Worm (Caenorhabditis elegans) whole organism, midembryonic: Measurements from ENCODE around the gene ubh-1.

Experiments used
- flt-1 ChIP-seq: fragments of 200-800 bp; sonication (Bioruptor generic); IDR thresholded peaks from 2 replicates; pipeline ENCODE4 v1.3.6; 2022; ENCODE audit warnings: missing genetic modification characterization, missing compliant biosample characterization
- ref-1 ChIP-seq: fragments of 200-800 bp; sonication (Bioruptor generic); conservative IDR thresholded peaks from 2 replicates; pipeline ENCODE4 v1.3.6; 2022; ENCODE audit warnings: missing genetic modification reagents, missing genetic modification characterization, missing compliant biosample characterization
- tab-1 ChIP-seq: fragments of 200-800 bp; sonication (Bioruptor generic); IDR thresholded peaks from 2 replicates; pipeline ENCODE4 v1.3.6; 2022; ENCODE audit warnings: missing genetic modification characterization, missing compliant biosample characterization
- ztf-23 ChIP-seq: fragments of 200-800 bp; sonication (Bioruptor generic); IDR thresholded peaks from 2 replicates; pipeline ENCODE4 v1.3.6; 2022; ENCODE audit warnings: missing genetic modification reagents, missing genetic modification characterization, missing compliant biosample characterization
- ztf-29 ChIP-seq: fragments of 200-800 bp; sonication (Bioruptor generic); IDR thresholded peaks from 2 replicates; pipeline ENCODE4 v1.3.6; 2022; ENCODE audit warnings: missing genetic modification reagents, missing genetic modification characterization, missing compliant biosample characterization

DNA sequence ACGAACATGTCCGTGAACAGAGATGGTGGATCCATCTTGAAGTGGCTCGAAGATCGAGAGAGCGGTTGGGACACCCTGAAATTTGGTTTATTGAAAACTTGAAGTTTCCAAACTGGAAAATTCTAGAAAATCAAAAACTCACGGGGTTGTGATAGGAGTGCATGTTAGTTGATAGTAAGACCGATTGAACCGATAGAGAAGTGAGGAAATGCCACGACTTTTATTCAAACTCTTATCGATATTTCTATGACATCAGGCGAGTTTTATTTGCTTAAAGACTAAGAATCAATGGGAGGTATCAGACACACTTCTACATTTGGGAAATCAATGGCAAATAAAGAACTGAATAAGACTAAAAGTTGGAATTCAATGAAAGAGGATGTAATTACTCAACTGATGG is 22.4 kb downstream of the ubh-1 start, which contains the start of gene lec-10:
- TF ChIP-seq ztf-23 (GFP tag; lab: Robert Waterston, UW) (no peak), ref-1 (GFP tag; lab: Robert Waterston, UW) (no peak), ztf-29 (GFP tag; lab: Robert Waterston, UW) (no peak), flt-1 (no peak), tab-1 (GFP tag; lab: Robert Waterston, UW) (no peak)
